Fruit fly (Drosophila melanogaster) Kc167 (cell line): ENCODE data around the gene Chrac-16.

Experiments
- Myc ChIP-seq: fragments of >200 bp; optimal IDR thresholded peaks from 2 replicates; lab custom pipeline; 2017; ENCODE audit warnings: missing external identifiers
- Sin3A ChIP-seq: fragments of >200 bp; optimal IDR thresholded peaks from 2 replicates; lab custom pipeline; 2018; ENCODE audit warnings: missing external identifiers
- h ChIP-seq: fragments of >200 bp; optimal IDR thresholded peaks from 3 replicates; lab custom pipeline; 2018; ENCODE audit warnings: missing external identifiers
- insv ChIP-seq: fragments of >200 bp; optimal IDR thresholded peaks from 3 replicates; lab custom pipeline; 2018; ENCODE audit warnings: missing external identifiers
- psq ChIP-seq: fragments of >200 bp; optimal IDR thresholded peaks from 2 replicates; lab custom pipeline; 2017; ENCODE audit warnings: missing external identifiers
- ttk ChIP-seq: sonication (Bioruptor generic); optimal IDR thresholded peaks from 2 replicates; lab custom pipeline; 2017; ENCODE audit warnings: missing external identifiers

DNA sequence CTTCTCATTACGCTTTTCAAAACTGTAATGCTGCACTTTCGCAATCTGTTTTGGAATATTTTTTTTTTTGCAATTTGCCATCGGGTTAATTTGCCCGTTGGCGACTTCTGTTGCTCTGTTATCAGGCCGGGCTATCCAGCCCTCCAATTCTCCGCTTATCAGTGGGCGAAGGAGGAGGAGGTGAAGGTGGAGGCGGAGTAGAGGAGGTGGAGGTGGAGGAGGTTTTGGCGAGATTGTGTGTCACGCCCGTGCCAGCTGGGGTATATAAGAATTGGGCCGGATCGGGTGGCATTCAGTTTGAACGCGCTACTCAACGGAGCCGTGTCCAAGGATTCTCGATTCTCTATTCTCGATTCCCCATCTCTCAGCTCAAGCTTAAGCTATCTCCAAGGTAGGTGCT lies 3.6 kb downstream of the Chrac-16 start:
- TF ChIP-seq psq (no peak), insv (lab: Kevin White, UChicago) (no peak), ttk (lab: Kevin White, UChicago) (no peak), Myc (no peak), Sin3A (lab: Kevin White, UChicago) (no peak), h (lab: Kevin White, UChicago) (no peak)
